Fruit fly (Drosophila melanogaster): ENCODE measurements around the gene Cpr11B.

DNA sequence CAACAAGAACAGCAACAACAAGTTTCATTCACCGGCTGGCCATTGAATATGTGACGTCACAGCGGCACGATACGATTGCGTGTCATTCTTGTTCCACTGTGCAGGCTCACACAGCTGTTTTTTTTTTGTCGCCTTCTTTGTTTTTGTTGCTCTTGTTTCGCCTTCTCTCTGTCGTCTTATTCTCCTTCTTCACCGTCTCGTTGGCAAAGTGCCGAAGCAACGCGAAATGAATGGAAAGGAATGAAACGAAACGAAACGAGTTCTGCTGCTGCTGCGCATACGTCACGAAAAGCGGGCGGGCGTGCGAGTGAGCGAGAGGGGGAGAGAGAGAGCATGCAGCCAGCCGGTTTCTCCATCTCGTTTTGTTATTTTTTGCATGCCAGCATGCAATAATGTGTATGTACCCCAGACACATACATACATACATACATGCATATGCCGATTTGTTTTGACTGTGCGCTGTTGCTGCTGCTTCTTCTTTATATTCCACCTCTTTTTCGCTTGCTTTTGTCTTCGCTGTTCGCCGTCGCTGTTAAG is 21.8 kb downstream of the Cpr11B start:
- TF ChIP-seq CG6792 (GFP tag; optimal IDR thresholded peaks at IDR 0.05) (peak; percentile 64), CG4318 (GFP tag; optimal IDR thresholded peaks at IDR 0.05) (peak; percentile 1), svp (GFP tag) (peak; percentile 84), pdm3 (GFP tag; optimal IDR thresholded peaks at IDR 0.05) (peak; percentile 82), CG1621 (tag; optimal IDR thresholded peaks at IDR 0.05) (peak; percentile 92), Sox102F (GFP tag; optimal IDR thresholded peaks at IDR 0.05) (peak; percentile 79), CG6808 (GFP tag; optimal IDR thresholded peaks at IDR 0.05) (peak; percentile 94), Hr38 (GFP tag; optimal IDR thresholded peaks at IDR 0.05) (no peak), OdsH (GFP tag; optimal IDR thresholded peaks at IDR 0.05) (peak; percentile 62)

Data from whole organism, prepupa.